Worm (Caenorhabditis elegans): ENCODE results near the gene btf-1.
A peak's percentile ranks its signal among the peaks of the same experiment; 100 is the strongest.

Gene btf-1

ce11 chrII:13215792-13216191 is 15.8 kb downstream of the btf-1 start, which contains the start of gene F15D4.2:
Gene F15D4.2 (plus strand): TSS chrII:13216092.
- TF ChIP-seq sdc-2 (tag; optimal IDR thresholded peaks at IDR 0.05) (no peak), ama-1 (optimal IDR thresholded peaks at IDR 0.05) (no peak)

ce11 chrII:13219373-13219772 is 19.4 kb downstream of the btf-1 start:
- TF ChIP-seq ceh-19 (GFP tag; optimal IDR thresholded peaks at IDR 0.05) = no peak
- no peak for TF ChIP-seq che-1 (tag; optimal IDR thresholded peaks at IDR 0.05)
- no peak for TF ChIP-seq ceh-2 (tag; optimal IDR thresholded peaks at IDR 0.05)
- TF ChIP-seq ttx-3 (tag; optimal IDR thresholded peaks at IDR 0.05) = no peak
- TF ChIP-seq K02D7.2 (tag; optimal IDR thresholded peaks at IDR 0.05) = no peak
- TF ChIP-seq pros-1 (tag; optimal IDR thresholded peaks at IDR 0.05) = no peak
- TF ChIP-seq pax-1 (tag; optimal IDR thresholded peaks at IDR 0.05) = no peak
- TF ChIP-seq hlh-6 (tag; optimal IDR thresholded peaks at IDR 0.05) = no peak
- TF ChIP-seq nhr-232 (tag; optimal IDR thresholded peaks at IDR 0.05) = no peak

ce11 chrII:13230489-13231196 is 30.7 kb downstream of the btf-1 start:
- TF ChIP-seq K09A11.1 (tag; optimal IDR thresholded peaks at IDR 0.05; ENCODE audit: insufficient read depth) (no peak), ceh-22 (tag; optimal IDR thresholded peaks at IDR 0.05) (no peak), C38D4.7 (GFP tag; optimal IDR thresholded peaks at IDR 0.05) (no peak), lin-11 (tag; optimal IDR thresholded peaks at IDR 0.05) (no peak), madf-2 (tag; optimal IDR thresholded peaks at IDR 0.05) (no peak), pag-3 (tag; optimal IDR thresholded peaks at IDR 0.05; ENCODE audit: borderline replicate concordance) (no peak), ceh-9 (tag; optimal IDR thresholded peaks at IDR 0.05) (no peak), eyg-1 (tag; optimal IDR thresholded peaks at IDR 0.05) (no peak), ceh-30 (tag; optimal IDR thresholded peaks at IDR 0.05) (no peak), ttx-3 (tag; optimal IDR thresholded peaks at IDR 0.05) (no peak)

ce11 chrII:13233712-13234111 is 33.7 kb downstream of the btf-1 start:
- TF ChIP-seq ceh-14 (tag; optimal IDR thresholded peaks at IDR 0.05) (no peak), che-1 (tag; optimal IDR thresholded peaks at IDR 0.05) (no peak), ceh-30 (tag; optimal IDR thresholded peaks at IDR 0.05) (no peak), dmd-4 (tag; optimal IDR thresholded peaks at IDR 0.05; ENCODE audit: borderline replicate concordance) (no peak), pax-1 (tag; optimal IDR thresholded peaks at IDR 0.05) (no peak), nhr-232 (tag; optimal IDR thresholded peaks at IDR 0.05) (no peak)

- TF ChIP-seq odd-2 (tag; optimal IDR thresholded peaks at IDR 0.05) = no peak
- no peak for TF ChIP-seq ceh-9 (tag; optimal IDR thresholded peaks at IDR 0.05)
- no peak for TF ChIP-seq fkh-6 (tag; optimal IDR thresholded peaks at IDR 0.05)
- TF ChIP-seq gmeb-2 (tag; optimal IDR thresholded peaks at IDR 0.05) = no peak
- no peak for TF ChIP-seq ceh-31 (tag; optimal IDR thresholded peaks at IDR 0.05)
- no peak for TF ChIP-seq hlh-15 (tag; optimal IDR thresholded peaks at IDR 0.05)
- no peak for TF ChIP-seq lim-6 (tag; optimal IDR thresholded peaks at IDR 0.05)
- TF ChIP-seq eyg-1 (tag; optimal IDR thresholded peaks at IDR 0.05) = no peak
- TF ChIP-seq pax-1 (tag; optimal IDR thresholded peaks at IDR 0.05) = no peak
- TF ChIP-seq ceh-14 (tag; optimal IDR thresholded peaks at IDR 0.05) = no peak
- no peak for TF ChIP-seq tbx-2 (tag; optimal IDR thresholded peaks at IDR 0.05)
These were observed 35.3 kb downstream of the btf-1 start, which contains the start of gene flp-16 for ce11 chrII:13235289-13235688. Gene flp-16 (plus strand): TSS chrII:13235306.

- TF ChIP-seq dve-1 (tag; optimal IDR thresholded peaks at IDR 0.05) (no peak), F13H6.1 (tag; optimal IDR thresholded peaks at IDR 0.05) (no peak), ceh-19 (GFP tag; optimal IDR thresholded peaks at IDR 0.05) (no peak), sox-4 (tag; optimal IDR thresholded peaks at IDR 0.05) (no peak), madf-2 (tag; optimal IDR thresholded peaks at IDR 0.05) (no peak), ceh-22 (tag; optimal IDR thresholded peaks at IDR 0.05) (no peak), unc-42 (tag; optimal IDR thresholded peaks at IDR 0.05) (peak; percentile 57), nfya-1 (tag; optimal IDR thresholded peaks at IDR 0.05) (peak; percentile 6), hlh-30 (tag; optimal IDR thresholded peaks at IDR 0.05; ENCODE audit: insufficient read depth) (no peak), ceh-9 (tag; optimal IDR thresholded peaks at IDR 0.05) (no peak), zip-5 (tag; optimal IDR thresholded peaks at IDR 0.05) (no peak), ztf-16 (tag; optimal IDR thresholded peaks at IDR 0.05) (no peak), sox-2 (GFP tag; IDR thresholded peaks at IDR 0.05) (no peak), C08G9.2 (tag; optimal IDR thresholded peaks at IDR 0.05) (no peak), hlh-6 (tag; optimal IDR thresholded peaks at IDR 0.05) (no peak), ceh-6 (GFP tag; optimal IDR thresholded peaks at IDR 0.05) (no peak), unc-86 (tag; optimal IDR thresholded peaks at IDR 0.05) (no peak), nhr-232 (tag; optimal IDR thresholded peaks at IDR 0.05) (no peak)
These were observed 38.0 kb downstream of the btf-1 start, which contains the start of gene romo-1 for ce11 chrII:13237829-13238404. Gene romo-1 (minus strand): TSS chrII:13237907.
